Worm (Caenorhabditis elegans): Measurements from ENCODE around the gene F58E6.8.

ce11 chrV:9796002-9796401 is 40.4 kb upstream of the F58E6.8 start:
- no peak for TF ChIP-seq T22C8.4 (GFP tag; IDR thresholded peaks at IDR 0.05)
- no peak for TF ChIP-seq ztf-29 (GFP tag; IDR thresholded peaks at IDR 0.05)
- no peak for TF ChIP-seq tab-1 (GFP tag; IDR thresholded peaks at IDR 0.05)
- TF ChIP-seq klf-2 (GFP tag; conservative IDR thresholded peaks at IDR 0.05), result no peak
- no peak for TF ChIP-seq med-1 (GFP tag; optimal IDR thresholded peaks at IDR 0.05; ENCODE audit: insufficient read depth)
- no peak for TF ChIP-seq flt-1 (GFP tag; IDR thresholded peaks at IDR 0.05)
- no peak for TF ChIP-seq ztf-23 (GFP tag; IDR thresholded peaks at IDR 0.05)
- no peak for TF ChIP-seq ref-1 (GFP tag; conservative IDR thresholded peaks at IDR 0.05)

All from whole organism, midembryonic.